Worm (Caenorhabditis elegans) whole organism, L3 larva: ENCODE measurements around the gene T13C2.2.

Experiments used
- ceh-82 ChIP-seq: fragments of 150-350 bp; optimal IDR thresholded peaks from 2 replicates; lab custom pipeline; 2014; ENCODE audit warnings: missing biosample characterization, missing genetic modification characterization
- egl-5 ChIP-seq: fragments of 150-350 bp; optimal IDR thresholded peaks from 2 replicates; lab custom pipeline; 2017; ENCODE audit warnings: missing biosample characterization, missing genetic modification reagents, missing genetic modification characterization, inconsistent platforms
- hmg-11 ChIP-seq: sonication (generic microtip); optimal IDR thresholded peaks from 2 replicates; lab custom pipeline; 2016; ENCODE audit warnings: missing genetic modification characterization, missing compliant biosample characterization
- nfya-1 ChIP-seq: sonication (generic microtip); optimal IDR thresholded peaks from 2 replicates; lab custom pipeline; 2017; ENCODE audit warnings: missing genetic modification characterization, mild to moderate bottlenecking, missing compliant biosample characterization, antibody characterized with exemption, moderate library complexity; ENCODE audit not compliant: insufficient read depth
- pqm-1 ChIP-seq: fragments of 150-350 bp; optimal IDR thresholded peaks from 2 replicates; lab custom pipeline; 2017; ENCODE audit warnings: missing biosample characterization, missing genetic modification characterization, inconsistent platforms
- snpc-4 ChIP-seq: fragments of 150-350 bp; optimal IDR thresholded peaks from 2 replicates; lab custom pipeline; 2014; ENCODE audit warnings: missing biosample characterization, missing genetic modification characterization

DNA sequence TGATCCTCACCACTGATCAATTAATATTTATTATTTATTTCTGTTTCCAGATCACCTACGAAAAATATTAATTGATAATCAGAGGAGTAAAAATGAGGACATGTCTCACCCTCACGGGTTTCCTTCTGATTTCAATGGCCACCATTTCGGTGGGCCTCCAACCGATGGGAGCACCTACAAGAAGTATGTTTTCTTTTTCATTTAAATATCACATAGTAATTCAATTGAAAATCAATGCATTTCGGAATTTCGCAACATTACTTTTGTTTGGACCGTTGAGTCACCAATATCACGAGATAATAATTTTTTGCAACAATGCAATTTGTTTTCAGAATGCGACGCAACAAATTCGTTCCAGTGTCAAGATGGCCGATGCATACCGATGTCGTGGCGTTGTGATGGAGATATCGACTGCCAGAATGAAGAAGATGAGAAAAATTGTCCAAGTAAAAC, 8.6 kb upstream of the T13C2.2 start, which contains the start of gene gldi-2:
- TF ChIP-seq nfya-1: no peak
- no peak for TF ChIP-seq ceh-82 (tag; lab: Kevin White, UChicago)
- TF ChIP-seq hmg-11 (tag; lab: Kevin White, UChicago): no peak
- TF ChIP-seq snpc-4 (tag; lab: Kevin White, UChicago): no peak
- TF ChIP-seq egl-5: no peak
- TF ChIP-seq pqm-1 (tag; lab: Kevin White, UChicago): no peak
